Fruit fly (Drosophila melanogaster) whole organism, embryonic: ENCODE data around the gene fz.

Experiments used
- B-H1 ChIP-seq: fragments of 200-800 bp; sonication (Bioruptor generic); IDR thresholded peaks from 3 replicates; pipeline ENCODE4 v1.3.6; 2022; ENCODE audit warnings: missing biosample characterization, missing genetic modification characterization
- Blimp-1 ChIP-seq: fragments of 200-800 bp; sonication (Bioruptor generic); optimal IDR thresholded peaks from 3 replicates; lab custom pipeline; 2018; ENCODE audit warnings: missing biosample characterization, missing genetic modification characterization, mild to moderate bottlenecking, moderate library complexity, missing genetic modification reagents
- CG10267 ChIP-seq: fragments of 200-800 bp; sonication (Bioruptor generic); optimal IDR thresholded peaks from 2 replicates; lab custom pipeline; 2018; ENCODE audit warnings: missing biosample characterization, mild to moderate bottlenecking, missing genetic modification characterization, moderate library complexity
- CG10959 ChIP-seq: fragments of 200-800 bp; sonication (Bioruptor generic); IDR thresholded peaks from 2 replicates; pipeline ENCODE4 v1.3.6; 2022; ENCODE audit warnings: missing biosample characterization, missing genetic modification characterization
- CG11695 ChIP-seq: fragments of 200-800 bp; sonication (Bioruptor generic); IDR thresholded peaks from 3 replicates; pipeline ENCODE4 v1.3.6; 2022; ENCODE audit warnings: missing biosample characterization, missing genetic modification characterization
- CG13424 ChIP-seq: fragments of 200-800 bp; sonication (Bioruptor generic); optimal IDR thresholded peaks from 2 replicates; lab custom pipeline; 2019; ENCODE audit warnings: missing biosample characterization, mild to moderate bottlenecking, missing genetic modification characterization, moderate library complexity
- CG15696 ChIP-seq: fragments of 200-800 bp; sonication (Bioruptor generic); optimal IDR thresholded peaks from 2 replicates; lab custom pipeline; 2019; ENCODE audit warnings: missing biosample characterization, mild to moderate bottlenecking, missing genetic modification characterization, moderate library complexity
- CG17359 ChIP-seq: fragments of 200-800 bp; sonication (Bioruptor generic); optimal IDR thresholded peaks from 3 replicates; lab custom pipeline; 2018; ENCODE audit warnings: missing biosample characterization, mild to moderate bottlenecking, missing genetic modification characterization, moderate library complexity
- CG17361 ChIP-seq: fragments of 200-800 bp; sonication (Bioruptor generic); IDR thresholded peaks from 3 replicates; pipeline ENCODE4 v1.3.6; 2022; ENCODE audit warnings: missing biosample characterization, missing genetic modification characterization
- CG17829 ChIP-seq: fragments of 200-800 bp; optimal IDR thresholded peaks from 2 replicates; lab custom pipeline; 2019; ENCODE audit warnings: missing biosample characterization, mild to moderate bottlenecking, missing genetic modification characterization, moderate library complexity
- CG18599 ChIP-seq: fragments of 200-800 bp; sonication (Bioruptor generic); optimal IDR thresholded peaks from 3 replicates; lab custom pipeline; 2017; ENCODE audit warnings: missing biosample characterization, missing genetic modification characterization, mild to moderate bottlenecking, moderate library complexity, missing genetic modification reagents
- CG30403 ChIP-seq: fragments of 200-800 bp; sonication (Bioruptor generic); optimal IDR thresholded peaks from 3 replicates; lab custom pipeline; 2016; ENCODE audit warnings: missing biosample characterization, missing genetic modification characterization
- CG31441 ChIP-seq: fragments of 200-800 bp; sonication (Bioruptor generic); IDR thresholded peaks from 2 replicates; pipeline ENCODE4 v1.3.6; 2022; ENCODE audit warnings: missing biosample characterization, missing genetic modification characterization
- CG6689 ChIP-seq: fragments of 200-800 bp; sonication (Bioruptor generic); IDR thresholded peaks from 2 replicates; pipeline ENCODE4 v1.3.6; 2022; ENCODE audit warnings: missing biosample characterization, missing genetic modification characterization
- CG6813 ChIP-seq: fragments of 200-800 bp; sonication (Bioruptor generic); optimal IDR thresholded peaks from 2 replicates; lab custom pipeline; 2017; ENCODE audit warnings: missing biosample characterization, missing genetic modification characterization, mild to moderate bottlenecking, moderate library complexity, missing genetic modification reagents
- CG9797 ChIP-seq: fragments of 200-800 bp; sonication (Bioruptor generic); optimal IDR thresholded peaks from 3 replicates; lab custom pipeline; 2018; ENCODE audit warnings: missing biosample characterization, mild to moderate bottlenecking, missing genetic modification characterization
- Elba2 ChIP-seq: fragments of 200-800 bp; sonication (Bioruptor generic); optimal IDR thresholded peaks from 3 replicates; lab custom pipeline; 2016; ENCODE audit warnings: missing biosample characterization, missing genetic modification characterization
- Ets65A ChIP-seq: fragments of 200-800 bp; sonication (Bioruptor generic); peaks from one replicate; lab custom pipeline; 2016; ENCODE audit warnings: missing biosample characterization, missing genetic modification characterization
- Fer1 ChIP-seq: fragments of 200-800 bp; sonication (Bioruptor generic); optimal IDR thresholded peaks from 2 replicates; lab custom pipeline; 2017; ENCODE audit warnings: missing biosample characterization, mild to moderate bottlenecking, missing genetic modification characterization
- Hr51 ChIP-seq, 2 experiments: fragments of 200-800 bp; sonication (Bioruptor generic); optimal IDR thresholded peaks; 2 replicates in 1 of 2; 3 replicates in 1 of 2; lab custom pipeline; 2016 to 2018; ENCODE audit warnings: missing biosample characterization in 2 of 2, missing genetic modification characterization in 2 of 2, mild to moderate bottlenecking in 1 of 2, moderate library complexity in 1 of 2
- Max ChIP-seq: fragments of 200-800 bp; sonication (Bioruptor generic); optimal IDR thresholded peaks from 2 replicates; lab custom pipeline; 2016; ENCODE audit warnings: missing biosample characterization, mild to moderate bottlenecking, missing genetic modification characterization
- Med ChIP-seq: fragments of 200-800 bp; sonication (Bioruptor generic); peaks from one replicate; lab custom pipeline; 2016; ENCODE audit warnings: missing biosample characterization, missing genetic modification characterization, mild to moderate bottlenecking, inconsistent platforms, moderate library complexity
- Meics ChIP-seq: fragments of 200-800 bp; sonication (Bioruptor generic); optimal IDR thresholded peaks from 2 replicates; lab custom pipeline; 2017; ENCODE audit warnings: missing biosample characterization, mild to moderate bottlenecking, missing genetic modification characterization
- NfI ChIP-seq: fragments of 200-800 bp; sonication (Bioruptor generic); optimal IDR thresholded peaks from 3 replicates; lab custom pipeline; 2018; ENCODE audit warnings: missing biosample characterization, mild to moderate bottlenecking, missing genetic modification characterization, moderate library complexity
- Oli ChIP-seq: fragments of 200-800 bp; sonication (Bioruptor generic); optimal IDR thresholded peaks from 2 replicates; lab custom pipeline; 2018; ENCODE audit warnings: missing biosample characterization, mild to moderate bottlenecking, missing genetic modification characterization, moderate library complexity
- Sox100B ChIP-seq: fragments of 200-800 bp; sonication (Bioruptor generic); optimal IDR thresholded peaks from 3 replicates; lab custom pipeline; 2018; ENCODE audit warnings: missing biosample characterization, mild to moderate bottlenecking, missing genetic modification characterization
- Xbp1 ChIP-seq: fragments of 200-800 bp; sonication (Bioruptor generic); optimal IDR thresholded peaks from 3 replicates; lab custom pipeline; 2016; ENCODE audit warnings: missing biosample characterization, mild to moderate bottlenecking, missing genetic modification characterization
- ara ChIP-seq: fragments of 200-800 bp; sonication (Bioruptor generic); IDR thresholded peaks from 2 replicates; pipeline ENCODE4 v1.3.6; 2022; ENCODE audit warnings: missing biosample characterization, missing genetic modification characterization
- az2 ChIP-seq: fragments of 200-800 bp; sonication (Bioruptor generic); optimal IDR thresholded peaks from 3 replicates; lab custom pipeline; 2016; ENCODE audit warnings: missing biosample characterization, missing genetic modification characterization
- gem ChIP-seq: fragments of 200-800 bp; sonication (Bioruptor generic); optimal IDR thresholded peaks from 2 replicates; lab custom pipeline; 2019; ENCODE audit warnings: missing biosample characterization, mild to moderate bottlenecking, missing genetic modification characterization, moderate library complexity
- ind ChIP-seq: fragments of 200-800 bp; sonication (Bioruptor generic); optimal IDR thresholded peaks from 3 replicates; lab custom pipeline; 2016; ENCODE audit warnings: missing biosample characterization, missing genetic modification characterization
- lab ChIP-seq: fragments of 200-800 bp; sonication (Bioruptor generic); optimal IDR thresholded peaks from 3 replicates; lab custom pipeline; 2017; ENCODE audit warnings: missing biosample characterization, missing genetic modification characterization, mild to moderate bottlenecking, moderate library complexity, missing genetic modification reagents
- lola ChIP-seq, 3 experiments: fragments of >200 bp in 2 of 3; fragments of 200-800 bp in 1 of 3; sonication (Bioruptor generic) in 1 of 3; optimal IDR thresholded peaks; 2 replicates each; lab custom pipeline; 2017 to 2019; ENCODE audit warnings: missing biosample characterization in 3 of 3, missing genetic modification characterization in 3 of 3, mild to moderate bottlenecking in 1 of 3, moderate library complexity in 1 of 3
- otp ChIP-seq: fragments of 200-800 bp; sonication (Bioruptor generic); IDR thresholded peaks from 3 replicates; pipeline ENCODE4, ENCODE4 v1.3.6; 2022; ENCODE audit warnings: missing biosample characterization, missing genetic modification characterization
- pan ChIP-seq, 4 experiments: fragments of >200 bp in 3 of 4; fragments of 200-800 bp in 1 of 4; sonication (Bioruptor generic) in 1 of 4; optimal IDR thresholded peaks in 3 of 4; IDR thresholded peaks in 1 of 4; 2 replicates each; pipeline versions ENCODE4 v1.3.6 to Lab custom; 2017 to 2022; ENCODE audit warnings: missing biosample characterization in 2 of 4, missing genetic modification characterization in 2 of 4, mixed read lengths in 1 of 4
- slbo ChIP-seq: fragments of 200-800 bp; sonication (Bioruptor generic); IDR thresholded peaks from 2 replicates; pipeline ENCODE4 v1.3.6; 2022; ENCODE audit warnings: missing biosample characterization, missing genetic modification characterization
- tgo ChIP-seq: fragments of 200-800 bp; sonication (Bioruptor generic); IDR thresholded peaks from 3 replicates; pipeline ENCODE4 v1.3.6; 2022; ENCODE audit warnings: missing biosample characterization, missing genetic modification characterization

fz gene

dm6 chr3L:14353161-14353560, 79.0 kb downstream of the fz start (continued):
- TF ChIP-seq lab (GFP tag; lab: Kevin White, UChicago) = peak; percentile 4
- peak; percentile 24 for TF ChIP-seq CG17829
- TF ChIP-seq otp (GFP tag; lab: Robert Waterston, UW) = no peak
- TF ChIP-seq B-H1 = no peak
- no peak for TF ChIP-seq CG10959 (GFP tag; lab: Robert Waterston, UW)
- no peak for TF ChIP-seq Max (GFP tag; lab: Kevin White, UChicago)
- TF ChIP-seq CG6813 (GFP tag; lab: Kevin White, UChicago) = no peak
- no peak for TF ChIP-seq CG9797 (GFP tag; lab: Kevin White, UChicago)
- peak; percentile 29 for TF ChIP-seq CG13424 (tag; lab: Kevin White, UChicago)
- peak; percentile 21 for TF ChIP-seq CG30403 (GFP tag; lab: Kevin White, UChicago)
- TF ChIP-seq lola (GFP tag; optimal IDR thresholded peaks at IDR 0.05; lab: Kevin White, UChicago) = peak in 1 of 3 experiments; percentile 16
- TF ChIP-seq CG31441 (GFP tag; lab: Robert Waterston, UW) = peak; percentile 52
- peak; percentile 21 for TF ChIP-seq Meics (GFP tag; lab: Kevin White, UChicago)
- TF ChIP-seq gem (tag; lab: Kevin White, UChicago) = peak; percentile 43
- 0 out of 2 replicates have a peak, but pooled peaks have one; percentile 23 for TF ChIP-seq CG6689 (GFP tag; lab: Robert Waterston, UW)
- TF ChIP-seq az2 (GFP tag; lab: Kevin White, UChicago) = peak; percentile 8
- peak; percentile 16; the same call in 1 of the 2 replicates for TF ChIP-seq slbo (GFP tag; lab: Robert Waterston, UW)
- TF ChIP-seq CG11695 (GFP tag; lab: Robert Waterston, UW) = 0 out of 3 replicates have a peak, but pooled peaks have one; percentile 18
- TF ChIP-seq CG17359 (tag; lab: Kevin White, UChicago) = peak; percentile 35
- peak; percentile 15 for TF ChIP-seq CG18599 (GFP tag; lab: Kevin White, UChicago)
- TF ChIP-seq ara (GFP tag; lab: Robert Waterston, UW) = 0 out of 2 replicates have a peak, but pooled peaks have one; percentile 22
- peak; percentile 47 for TF ChIP-seq Blimp-1 (GFP tag; lab: Kevin White, UChicago)
- TF ChIP-seq Sox100B (GFP tag; lab: Kevin White, UChicago) = peak; percentile 20
- peak; percentile 1 for TF ChIP-seq ind
- no peak for TF ChIP-seq NfI (GFP tag; lab: Kevin White, UChicago)
- TF ChIP-seq Fer1 (GFP tag; lab: Kevin White, UChicago) = peak; percentile 19
- no peak for TF ChIP-seq Elba2 (GFP tag; lab: Kevin White, UChicago)
- peak; percentile 50; the same call in 1 of the 3 replicates for TF ChIP-seq CG17361 (GFP tag; lab: Robert Waterston, UW)
- TF ChIP-seq Oli (tag; lab: Kevin White, UChicago) = peak; percentile 33
- peak; percentile 7 for TF ChIP-seq CG15696 (tag; lab: Kevin White, UChicago)
- no peak for TF ChIP-seq Xbp1
- TF ChIP-seq CG10267 (tag; lab: Kevin White, UChicago) = peak; percentile 25
- TF ChIP-seq pan (optimal IDR thresholded peaks at IDR 0.05; lab: Kevin White, UChicago) = no peak
- TF ChIP-seq pan (GFP tag; optimal IDR thresholded peaks at IDR 0.05 in 1 of 2, IDR thresholded peaks at IDR 0.05 in 1 of 2) = peak in 1 of 2 experiments; percentile 16
- TF ChIP-seq Hr51 (GFP tag; optimal IDR thresholded peaks at IDR 0.05; lab: Kevin White, UChicago) = peak in 1 of 2 experiments; percentile 42
- peak; percentile 30 for TF ChIP-seq Med (GFP tag; lab: Kevin White, UChicago)
- TF ChIP-seq tgo = peak; percentile 16; the same call in 1 of the 3 replicates
- TF ChIP-seq Ets65A (GFP tag; lab: Kevin White, UChicago) = peak; percentile 27
- TF ChIP-seq, all 482 proteins: peak for 61
